Fruit fly (Drosophila melanogaster) whole organism, embryonic: ENCODE results near the gene Ire1.

Experiments used
- ATbp ChIP-seq: fragments of 200-800 bp; sonication (Bioruptor generic); optimal IDR thresholded peaks from 2 replicates; lab custom pipeline; 2017; ENCODE audit warnings: missing biosample characterization, mild to moderate bottlenecking, missing genetic modification characterization, missing genetic modification reagents
- Bgb ChIP-seq: fragments of 200-800 bp; sonication (Bioruptor generic); IDR thresholded peaks from 2 replicates; pipeline ENCODE4 v1.3.6; 2022; ENCODE audit warnings: missing biosample characterization, missing genetic modification characterization; ENCODE audit not compliant: partially characterized antibody
- CG10209 ChIP-seq: fragments of 200-800 bp; sonication (Bioruptor generic); optimal IDR thresholded peaks from 3 replicates; lab custom pipeline; 2017; ENCODE audit warnings: missing biosample characterization, mild to moderate bottlenecking, missing genetic modification characterization, missing genetic modification reagents
- CG10274 ChIP-seq: fragments of 200-800 bp; sonication (Bioruptor generic); optimal IDR thresholded peaks from 3 replicates; lab custom pipeline; 2017; ENCODE audit warnings: missing biosample characterization, mild to moderate bottlenecking, missing genetic modification characterization
- CG10462 ChIP-seq: fragments of 200-800 bp; sonication (Bioruptor generic); optimal IDR thresholded peaks from 2 replicates; lab custom pipeline; 2016; ENCODE audit warnings: missing biosample characterization, missing genetic modification characterization
- CG10959 ChIP-seq: fragments of 200-800 bp; sonication (Bioruptor generic); IDR thresholded peaks from 2 replicates; pipeline ENCODE4 v1.3.6; 2022; ENCODE audit warnings: missing biosample characterization, missing genetic modification characterization
- CG12219 ChIP-seq: fragments of 200-800 bp; sonication (Bioruptor generic); optimal IDR thresholded peaks from 3 replicates; lab custom pipeline; 2018; ENCODE audit warnings: missing biosample characterization, mild to moderate bottlenecking, missing genetic modification characterization
- CG14965 ChIP-seq: fragments of 200-800 bp; sonication (Bioruptor generic); optimal IDR thresholded peaks from 2 replicates; lab custom pipeline; 2016; ENCODE audit warnings: missing biosample characterization, missing genetic modification characterization, borderline replicate concordance
- CG1647 ChIP-seq: fragments of 200-800 bp; sonication (Bioruptor generic); optimal IDR thresholded peaks from 3 replicates; lab custom pipeline; 2016; ENCODE audit warnings: missing biosample characterization, missing genetic modification characterization
- CG17359 ChIP-seq: fragments of 200-800 bp; sonication (Bioruptor generic); optimal IDR thresholded peaks from 3 replicates; lab custom pipeline; 2018; ENCODE audit warnings: missing biosample characterization, mild to moderate bottlenecking, missing genetic modification characterization, moderate library complexity
- CG2199 ChIP-seq: fragments of 200-800 bp; sonication (Bioruptor generic); IDR thresholded peaks from 3 replicates; pipeline ENCODE4 v1.3.6; 2022; ENCODE audit warnings: missing biosample characterization, missing genetic modification characterization
- CG31224 ChIP-seq: fragments of 200-800 bp; sonication (Bioruptor generic); IDR thresholded peaks from 2 replicates; pipeline ENCODE4 v1.3.6; 2022; ENCODE audit warnings: missing biosample characterization, missing genetic modification characterization
- CG31388 ChIP-seq: fragments of 200-800 bp; sonication (Bioruptor generic); optimal IDR thresholded peaks from 2 replicates; lab custom pipeline; 2016; ENCODE audit warnings: missing biosample characterization, missing genetic modification characterization
- CG32767 ChIP-seq: fragments of 200-800 bp; sonication (Bioruptor generic); IDR thresholded peaks from 2 replicates; pipeline ENCODE4 v1.3.6; 2022; ENCODE audit warnings: missing biosample characterization, missing genetic modification characterization
- CG42726 ChIP-seq: fragments of 200-800 bp; sonication (Bioruptor generic); IDR thresholded peaks from 2 replicates; pipeline ENCODE4 v1.3.6; 2022; ENCODE audit warnings: missing biosample characterization, missing genetic modification characterization; ENCODE audit not compliant: partially characterized antibody
- CG4328 ChIP-seq: fragments of 200-800 bp; sonication (Bioruptor generic); optimal IDR thresholded peaks from 3 replicates; lab custom pipeline; 2017; ENCODE audit warnings: missing biosample characterization, missing genetic modification reagents, missing genetic modification characterization
- CG6654 ChIP-seq: fragments of 200-800 bp; sonication (Bioruptor generic); optimal IDR thresholded peaks from 2 replicates; lab custom pipeline; 2017; ENCODE audit warnings: missing biosample characterization, mild to moderate bottlenecking, missing genetic modification characterization
- CG6791 ChIP-seq: fragments of 200-800 bp; sonication (Bioruptor generic); IDR thresholded peaks from 3 replicates; pipeline ENCODE4 v1.3.6; 2022; ENCODE audit warnings: missing biosample characterization, missing genetic modification characterization; ENCODE audit not compliant: partially characterized antibody
- CG8944 ChIP-seq: fragments of 200-800 bp; sonication (Bioruptor generic); optimal IDR thresholded peaks from 3 replicates; lab custom pipeline; 2016; ENCODE audit warnings: missing biosample characterization, missing genetic modification characterization
- D19B ChIP-seq: fragments of 200-800 bp; sonication (Bioruptor generic); optimal IDR thresholded peaks from 2 replicates; lab custom pipeline; 2017; ENCODE audit warnings: missing biosample characterization, mild to moderate bottlenecking, missing genetic modification characterization
- Deaf1 ChIP-seq: fragments of 200-800 bp; optimal IDR thresholded peaks from 3 replicates; lab custom pipeline; 2019; ENCODE audit warnings: missing biosample characterization, mild to moderate bottlenecking, missing genetic modification characterization, moderate library complexity
- Gsc ChIP-seq: fragments of 200-800 bp; sonication (Bioruptor generic); IDR thresholded peaks from 2 replicates; pipeline ENCODE4 v1.3.6; 2022; ENCODE audit warnings: missing biosample characterization, missing genetic modification characterization
- HLHmδ ChIP-seq: fragments of 200-800 bp; sonication (Bioruptor generic); optimal IDR thresholded peaks from 2 replicates; lab custom pipeline; 2018; ENCODE audit warnings: missing biosample characterization, mild to moderate bottlenecking, missing genetic modification characterization, moderate library complexity
- Max ChIP-seq: fragments of 200-800 bp; sonication (Bioruptor generic); optimal IDR thresholded peaks from 2 replicates; lab custom pipeline; 2016; ENCODE audit warnings: missing biosample characterization, mild to moderate bottlenecking, missing genetic modification characterization
- Mrtf ChIP-seq: fragments of 200-800 bp; sonication (Bioruptor generic); IDR thresholded peaks from 3 replicates; pipeline ENCODE4 v1.3.6; 2022; ENCODE audit warnings: missing biosample characterization, missing genetic modification characterization
- Optix ChIP-seq: fragments of 200-800 bp; sonication (Bioruptor generic); IDR thresholded peaks from 3 replicates; pipeline ENCODE4 v1.3.6; 2022; ENCODE audit warnings: missing biosample characterization, missing genetic modification characterization
- PHDP ChIP-seq: fragments of 200-800 bp; sonication (Bioruptor generic); optimal IDR thresholded peaks from 3 replicates; lab custom pipeline; 2018; ENCODE audit warnings: missing biosample characterization, mild to moderate bottlenecking, missing genetic modification characterization, moderate library complexity
- Ravus ChIP-seq: fragments of 200-800 bp; sonication (Bioruptor generic); IDR thresholded peaks from 2 replicates; pipeline ENCODE4 v1.3.6; 2022; ENCODE audit warnings: missing biosample characterization, missing genetic modification characterization
- Rfx ChIP-seq: fragments of 200-800 bp; sonication (Bioruptor generic); IDR thresholded peaks from 2 replicates; pipeline ENCODE4 v1.3.6; 2022; ENCODE audit warnings: missing biosample characterization, missing genetic modification characterization
- Sox102F ChIP-seq: fragments of 200-800 bp; sonication (Bioruptor generic); optimal IDR thresholded peaks from 2 replicates; lab custom pipeline; 2018; ENCODE audit warnings: missing biosample characterization, mild to moderate bottlenecking, missing genetic modification characterization, moderate library complexity
- al ChIP-seq: fragments of 200-800 bp; sonication (Bioruptor generic); IDR thresholded peaks from 2 replicates; pipeline ENCODE4 v1.3.6; 2022; ENCODE audit warnings: missing biosample characterization, missing genetic modification characterization
- bab2 ChIP-seq: fragments of 200-800 bp; sonication (Bioruptor generic); optimal IDR thresholded peaks from 2 replicates; lab custom pipeline; 2016; ENCODE audit warnings: missing biosample characterization, missing genetic modification characterization
- bcd ChIP-seq: fragments of 200-800 bp; sonication (Bioruptor generic); optimal IDR thresholded peaks from 2 replicates; lab custom pipeline; 2017; ENCODE audit warnings: missing biosample characterization, mild to moderate bottlenecking, missing genetic modification characterization
- br ChIP-seq: fragments of >200 bp; optimal IDR thresholded peaks from 2 replicates; lab custom pipeline; 2017
- cas ChIP-seq: fragments of 200-800 bp; sonication (Bioruptor generic); IDR thresholded peaks from 2 replicates; pipeline ENCODE4 v1.3.6; 2022; ENCODE audit warnings: missing biosample characterization, missing genetic modification characterization
- cato ChIP-seq: fragments of 200-800 bp; sonication (Bioruptor generic); optimal IDR thresholded peaks from 2 replicates; lab custom pipeline; 2016; ENCODE audit warnings: missing biosample characterization, missing genetic modification characterization, borderline replicate concordance
- fd102C ChIP-seq: fragments of 200-800 bp; sonication (Bioruptor generic); optimal IDR thresholded peaks from 2 replicates; lab custom pipeline; 2018; ENCODE audit warnings: missing biosample characterization, mild to moderate bottlenecking, missing genetic modification characterization, moderate library complexity
- gro ChIP-seq: fragments of 200-800 bp; sonication (Bioruptor generic); optimal IDR thresholded peaks from 2 replicates; lab custom pipeline; 2016; ENCODE audit warnings: missing biosample characterization, missing genetic modification characterization
- lov ChIP-seq, 2 experiments: fragments of 200-800 bp in 1 of 2; fragments of >200 bp in 1 of 2; sonication (Bioruptor generic) in 1 of 2; IDR thresholded peaks in 1 of 2; optimal IDR thresholded peaks in 1 of 2; 2 replicates in 1 of 2; 3 replicates in 1 of 2; pipeline versions ENCODE4 v1.3.6 to Lab custom; 2017 to 2022; ENCODE audit warnings: missing biosample characterization in 1 of 2, missing genetic modification characterization in 1 of 2
- nerfin-2 ChIP-seq: fragments of 200-800 bp; sonication (Bioruptor generic); IDR thresholded peaks from 2 replicates; pipeline ENCODE4 v1.3.6; 2022; ENCODE audit warnings: missing biosample characterization, missing genetic modification characterization; ENCODE audit not compliant: partially characterized antibody
- pan ChIP-seq, 4 experiments: fragments of >200 bp in 3 of 4; fragments of 200-800 bp in 1 of 4; sonication (Bioruptor generic) in 1 of 4; optimal IDR thresholded peaks in 3 of 4; IDR thresholded peaks in 1 of 4; 2 replicates each; pipeline versions ENCODE4 v1.3.6 to Lab custom; 2017 to 2022; ENCODE audit warnings: missing biosample characterization in 2 of 4, missing genetic modification characterization in 2 of 4, mixed read lengths in 1 of 4
- peb ChIP-seq: fragments of 200-800 bp; sonication (Bioruptor generic); IDR thresholded peaks from 2 replicates; pipeline ENCODE4 v1.3.6; 2022; ENCODE audit warnings: missing biosample characterization, missing genetic modification characterization
- repo ChIP-seq: fragments of 200-800 bp; sonication (Bioruptor generic); optimal IDR thresholded peaks from 2 replicates; lab custom pipeline; 2016; ENCODE audit warnings: missing biosample characterization, missing genetic modification characterization
- slou ChIP-seq: fragments of 200-800 bp; sonication (Bioruptor generic); optimal IDR thresholded peaks from 3 replicates; lab custom pipeline; 2016; ENCODE audit warnings: missing biosample characterization, missing genetic modification characterization
- tgo ChIP-seq: fragments of 200-800 bp; sonication (Bioruptor generic); IDR thresholded peaks from 3 replicates; pipeline ENCODE4 v1.3.6; 2022; ENCODE audit warnings: missing biosample characterization, missing genetic modification characterization
- trh ChIP-seq: fragments of 200-800 bp; sonication (Bioruptor generic); optimal IDR thresholded peaks from 2 replicates; lab custom pipeline; 2016; ENCODE audit warnings: missing biosample characterization, missing genetic modification characterization
- wor ChIP-seq: fragments of 200-800 bp; sonication (Bioruptor generic); IDR thresholded peaks from 2 replicates; pipeline ENCODE4 v1.3.6; 2022; ENCODE audit warnings: missing biosample characterization, missing genetic modification characterization
- z ChIP-seq: fragments of 200-800 bp; sonication (Bioruptor generic); IDR thresholded peaks from 3 replicates; pipeline ENCODE4 v1.3.6; 2022; ENCODE audit warnings: missing biosample characterization, missing genetic modification characterization
- zfh2 ChIP-seq: fragments of 200-800 bp; sonication (Bioruptor generic); optimal IDR thresholded peaks from 2 replicates; lab custom pipeline; 2016; ENCODE audit warnings: missing biosample characterization, missing genetic modification characterization

Gene Ire1

DNA sequence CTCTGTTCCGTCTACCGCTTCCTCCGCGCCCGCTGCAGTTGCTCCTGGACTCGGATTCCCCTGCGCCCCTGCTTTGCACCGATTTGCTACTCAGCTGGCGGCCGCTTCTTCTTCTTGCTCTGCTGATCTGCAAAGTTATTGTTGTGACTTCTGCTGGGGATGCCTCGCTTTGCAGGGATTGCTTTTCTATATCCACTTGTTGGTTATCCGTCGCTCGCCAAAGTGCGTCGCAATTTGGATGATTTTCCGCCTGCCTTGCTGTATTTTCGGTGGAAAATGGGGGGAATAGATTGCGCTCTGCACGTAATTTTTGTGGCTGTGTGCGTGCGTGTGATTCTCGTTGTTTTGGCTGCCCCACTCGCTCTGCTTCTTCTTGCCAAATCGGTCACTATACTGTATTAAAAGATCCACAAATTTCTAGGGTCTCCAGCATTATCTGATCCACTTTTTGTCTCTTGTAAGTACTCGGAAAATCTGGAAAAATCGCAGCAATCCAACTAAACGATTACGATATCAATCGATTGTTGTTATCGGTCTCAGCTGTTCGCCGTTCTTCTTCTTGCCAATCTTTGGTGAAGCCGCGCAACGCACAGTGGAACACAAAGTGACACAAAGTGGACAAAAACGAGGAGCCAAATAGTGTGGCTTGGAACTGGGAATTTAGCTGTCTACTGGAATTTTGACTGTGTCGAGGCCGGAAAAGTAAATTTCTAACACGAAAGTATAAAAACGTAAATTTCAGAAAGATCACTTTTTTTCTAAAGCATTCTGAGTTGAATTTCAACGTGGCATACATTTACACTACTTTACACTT lies 42.0 kb upstream of the Ire1 start, which contains the start of gene ClpX (continued):
- TF ChIP-seq CG6791 (GFP tag; lab: Robert Waterston, UW) (peak; percentile 75), Ravus (GFP tag; lab: Robert Waterston, UW) (no peak), tgo (no peak), slou (GFP tag; lab: Kevin White, UChicago) (no peak), Mrtf (GFP tag; lab: Robert Waterston, UW) (no peak), CG42726 (peak; percentile 46; the same call in 1 of the 2 replicates), CG8944 (no peak), fd102C (GFP tag; lab: Kevin White, UChicago) (no peak), repo (GFP tag; lab: Kevin White, UChicago) (no peak), CG14965 (GFP tag; lab: Kevin White, UChicago) (no peak), Deaf1 (tag; lab: Kevin White, UChicago) (no peak), PHDP (tag; lab: Kevin White, UChicago) (peak; percentile 17), Optix (no peak), CG10959 (GFP tag; lab: Robert Waterston, UW) (no peak), CG2199 (GFP tag; lab: Robert Waterston, UW) (no peak; the same call in 2 of the 3 replicates), br (lab: Kevin White, UChicago) (no peak), al (no peak), peb (no peak), CG17359 (tag; lab: Kevin White, UChicago) (no peak), cas (no peak), ATbp (no peak), CG10274 (GFP tag; lab: Kevin White, UChicago) (no peak), wor (GFP tag; lab: Robert Waterston, UW) (no peak), Sox102F (GFP tag; lab: Kevin White, UChicago) (no peak), CG31224 (GFP tag; lab: Robert Waterston, UW) (no peak), D19B (no peak), CG1647 (GFP tag; lab: Kevin White, UChicago) (no peak), cato (GFP tag; lab: Kevin White, UChicago) (no peak), Rfx (0 out of 2 replicates have a peak, but pooled peaks have one; percentile 14), bcd (GFP tag; lab: Kevin White, UChicago) (no peak), Gsc (GFP tag; lab: Robert Waterston, UW) (no peak), Max (GFP tag; lab: Kevin White, UChicago) (no peak), zfh2 (no peak), CG4328 (GFP tag; lab: Kevin White, UChicago) (no peak), lov (optimal IDR thresholded peaks at IDR 0.05; lab: Kevin White, UChicago) (no peak), lov (GFP tag; IDR thresholded peaks at IDR 0.05; lab: Robert Waterston, UW) (no peak), trh (GFP tag; lab: Kevin White, UChicago) (no peak), CG31388 (GFP tag; lab: Kevin White, UChicago) (no peak), nerfin-2 (GFP tag; lab: Robert Waterston, UW) (no peak), CG12219 (GFP tag; lab: Kevin White, UChicago) (no peak), bab2 (GFP tag; lab: Kevin White, UChicago) (no peak), pan (optimal IDR thresholded peaks at IDR 0.05; lab: Kevin White, UChicago) (no peak), pan (GFP tag; optimal IDR thresholded peaks at IDR 0.05 in 1 of 2, IDR thresholded peaks at IDR 0.05 in 1 of 2) (peak in 1 of 2 experiments; percentile 12), z (GFP tag; lab: Robert Waterston, UW) (no peak), HLHmδ (GFP tag; lab: Kevin White, UChicago) (peak; percentile 29), gro (GFP tag; lab: Kevin White, UChicago) (no peak), CG6654 (no peak), Bgb (GFP tag; lab: Robert Waterston, UW) (peak; percentile 76), CG32767 (GFP tag; lab: Robert Waterston, UW) (no peak), CG10462 (GFP tag; lab: Kevin White, UChicago) (no peak), CG10209 (GFP tag; lab: Kevin White, UChicago) (no peak)
